Worm (Caenorhabditis elegans) whole organism, young adult: ENCODE data around the gene T08G3.11.

Experiments used
- B0019.2 ChIP-seq: fragments of 200-800 bp; sonication (Bioruptor generic); conservative IDR thresholded peaks from 2 replicates; pipeline ENCODE4 v1.3.6; 2022; ENCODE audit warnings: missing genetic modification reagents, missing genetic modification characterization, missing compliant biosample characterization
- F52B5.7 ChIP-seq: sonication (generic microtip); optimal IDR thresholded peaks from 2 replicates; lab custom pipeline; 2016; ENCODE audit warnings: mild to moderate bottlenecking, missing genetic modification characterization, missing compliant biosample characterization
- F55B11.4 ChIP-seq: sonication (generic microtip); optimal IDR thresholded peaks from 2 replicates; lab custom pipeline; 2016; ENCODE audit warnings: missing compliant biosample characterization, missing genetic modification characterization, borderline replicate concordance; ENCODE audit not compliant: insufficient read depth
- F57C9.4 ChIP-seq: sonication (generic microtip); optimal IDR thresholded peaks from 2 replicates; lab custom pipeline; 2017; ENCODE audit warnings: mild to moderate bottlenecking, missing genetic modification characterization, missing compliant biosample characterization
- K11D2.4 ChIP-seq: fragments of 200-800 bp; sonication (Bioruptor generic); IDR thresholded peaks from 2 replicates; pipeline ENCODE4 v1.3.6; 2022; ENCODE audit warnings: missing genetic modification reagents, missing genetic modification characterization, missing compliant biosample characterization
- ama-1 ChIP-seq, 3 experiments: fragments of 150-350 bp in 1 of 3; sonication (generic microtip) in 2 of 3; optimal IDR thresholded peaks; 2 replicates each; lab custom pipeline; 2014 to 2018; ENCODE audit warnings: missing biosample characterization in 2 of 3, missing genetic modification characterization in 2 of 3, missing genetic modification reagents in 2 of 3
- dpl-1 ChIP-seq: fragments of 150-350 bp; optimal IDR thresholded peaks from 2 replicates; lab custom pipeline; 2014; ENCODE audit warnings: missing biosample characterization, missing genetic modification reagents, missing genetic modification characterization
- egl-44 ChIP-seq: fragments of 200-800 bp; sonication (Bioruptor generic); IDR thresholded peaks from 2 replicates; pipeline ENCODE4 v1.3.6; 2022; ENCODE audit warnings: missing genetic modification reagents, missing genetic modification characterization, missing compliant biosample characterization
- fkh-3 ChIP-seq: sonication (generic microtip); optimal IDR thresholded peaks from 2 replicates; lab custom pipeline; 2016; ENCODE audit warnings: mild to moderate bottlenecking, missing genetic modification characterization, missing compliant biosample characterization
- him-1 ChIP-seq: sonication (generic microtip); optimal IDR thresholded peaks from 2 replicates; lab custom pipeline; 2016; ENCODE audit warnings: missing genotype, missing genetic modification reagents, missing genetic modification characterization, missing compliant biosample characterization
- hsf-1 ChIP-seq: fragments of 200-800 bp; sonication (Bioruptor generic); IDR thresholded peaks from 2 replicates; pipeline ENCODE4 v1.3.6; 2022; ENCODE audit warnings: missing genetic modification reagents, missing genetic modification characterization, missing compliant biosample characterization
- lsy-27 ChIP-seq: sonication (generic microtip); optimal IDR thresholded peaks from 2 replicates; lab custom pipeline; 2017; ENCODE audit warnings: missing genetic modification characterization, mild to moderate bottlenecking, missing compliant biosample characterization, antibody characterized with exemption, missing genotype, borderline replicate concordance; ENCODE audit not compliant: insufficient read depth
- pha-4 ChIP-seq: fragments of 150-350 bp; sonication (generic microtip); optimal IDR thresholded peaks from 2 replicates; lab custom pipeline; 2014; ENCODE audit warnings: missing biosample characterization, missing genetic modification reagents, missing genetic modification characterization

ce11 chrV:16488172-16488571 lies 9.0 kb upstream of the T08G3.11 start, which contains the start of gene sqst-4:
- no peak for TF ChIP-seq ama-1 (optimal IDR thresholded peaks at IDR 0.05; lab: Kevin White, UChicago)
- TF ChIP-seq ama-1 (GFP tag; optimal IDR thresholded peaks at IDR 0.05; lab: Kevin White, UChicago) = no peak
- no peak for TF ChIP-seq F57C9.4 (tag; lab: Kevin White, UChicago)
- TF ChIP-seq lsy-27 (tag; lab: Kevin White, UChicago) = no peak
- TF ChIP-seq F52B5.7 (tag; lab: Kevin White, UChicago) = no peak
- TF ChIP-seq egl-44 (GFP tag; lab: Robert Waterston, UW) = no peak
- no peak for TF ChIP-seq him-1
- no peak for TF ChIP-seq F55B11.4 (tag; lab: Kevin White, UChicago)
- no peak for TF ChIP-seq K11D2.4 (GFP tag; lab: Robert Waterston, UW)
- no peak for TF ChIP-seq hsf-1 (GFP tag; lab: Robert Waterston, UW)
- no peak for TF ChIP-seq pha-4 (tag; lab: Kevin White, UChicago)
- TF ChIP-seq B0019.2 (GFP tag; lab: Robert Waterston, UW) = no peak
- TF ChIP-seq fkh-3 (tag; lab: Kevin White, UChicago) = no peak
- no peak for TF ChIP-seq dpl-1
